Fruit fly (Drosophila melanogaster): ENCODE measurements around the gene yem.

Gene yem

DNA sequence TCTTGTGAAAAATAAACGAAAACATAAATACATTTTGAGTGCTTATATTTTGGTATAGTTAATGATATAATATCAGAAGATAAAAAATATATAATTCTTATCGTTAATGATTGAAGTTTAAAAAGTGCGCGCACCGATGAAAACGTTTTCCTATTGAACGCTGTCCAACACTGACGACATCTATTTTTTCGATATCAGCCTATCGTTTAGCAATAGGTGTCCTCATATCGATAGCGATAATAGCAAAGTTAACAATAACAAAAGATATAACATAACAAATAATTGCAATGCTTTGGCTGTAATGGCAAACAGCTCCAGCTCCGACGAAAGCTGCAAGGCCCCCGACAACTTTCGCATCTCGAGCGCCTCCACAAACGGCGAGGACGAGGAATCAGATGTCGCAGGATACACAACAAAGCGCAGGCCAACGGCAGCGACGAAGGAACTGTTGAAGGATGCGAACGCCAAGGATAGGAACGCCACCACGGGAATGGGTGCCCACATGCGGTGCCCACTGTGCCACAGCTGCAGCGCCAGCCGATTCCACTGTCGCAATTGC lies 6.4 kb downstream of the yem start, which contains the start of gene Atg14 (continued):
- peak; percentile 28 for TF ChIP-seq Nf-YC (tag; optimal IDR thresholded peaks at IDR 0.05)
- TF ChIP-seq CG31224 (GFP tag; IDR thresholded peaks at IDR 0.05): no peak
- TF ChIP-seq Pdp1 (GFP tag; optimal IDR thresholded peaks at IDR 0.05): peak in 1 of 2 experiments; percentile 52
- no peak for TF ChIP-seq luna (GFP tag; optimal IDR thresholded peaks at IDR 0.05)
- no peak for TF ChIP-seq CG11085 (GFP tag; IDR thresholded peaks at IDR 0.05)
- TF ChIP-seq Dp (GFP tag; optimal IDR thresholded peaks at IDR 0.05): peak; percentile 97
- TF ChIP-seq CG10979 (tag; optimal IDR thresholded peaks at IDR 0.05): peak; percentile 5
- TF ChIP-seq Opbp (GFP tag; IDR thresholded peaks at IDR 0.05; ENCODE audit: partially characterized antibody): peak; percentile 96
- TF ChIP-seq CG15073 (GFP tag; optimal IDR thresholded peaks at IDR 0.05): no peak
- no peak for TF ChIP-seq peb (GFP tag; IDR thresholded peaks at IDR 0.05)
- peak; percentile 34 for TF ChIP-seq CoRest (tag; optimal IDR thresholded peaks at IDR 0.05)
- 0 out of 2 replicates have a peak, but pooled peaks have one; percentile 21 for TF ChIP-seq Awh (GFP tag; IDR thresholded peaks at IDR 0.05)
- TF ChIP-seq CG6791 (GFP tag; IDR thresholded peaks at IDR 0.05; ENCODE audit: partially characterized antibody): peak; percentile 95
- TF ChIP-seq PHDP (tag; optimal IDR thresholded peaks at IDR 0.05): peak; percentile 31
- peak; percentile 8 for TF ChIP-seq Dek (tag; optimal IDR thresholded peaks at IDR 0.05)
- TF ChIP-seq sob (GFP tag; IDR thresholded peaks at IDR 0.05): peak; percentile 65
- no peak for TF ChIP-seq ewg (GFP tag; optimal IDR thresholded peaks at IDR 0.05)
- TF ChIP-seq Ets65A (GFP tag): peak; percentile 35
- TF ChIP-seq Neu2 (GFP tag; optimal IDR thresholded peaks at IDR 0.05; ENCODE audit: borderline replicate concordance): no peak
- peak; percentile 92 for TF ChIP-seq hbn (GFP tag; IDR thresholded peaks at IDR 0.05; ENCODE audit: partially characterized antibody)
- TF ChIP-seq fd3F (GFP tag; optimal IDR thresholded peaks at IDR 0.05): no peak
- peak; percentile 10 for TF ChIP-seq nerfin-1 (tag; optimal IDR thresholded peaks at IDR 0.05)
- peak; percentile 66 for TF ChIP-seq MESR4 (GFP tag; optimal IDR thresholded peaks at IDR 0.05)
- no peak for TF ChIP-seq CG18619 (GFP tag; optimal IDR thresholded peaks at IDR 0.05)
- TF ChIP-seq hkb (optimal IDR thresholded peaks at IDR 0.05): no peak
- 0 out of 2 replicates have a peak, but pooled peaks have one; percentile 20 for TF ChIP-seq hkb (GFP tag; IDR thresholded peaks at IDR 0.05)
- peak; percentile 59 for TF ChIP-seq CG2120 (GFP tag; optimal IDR thresholded peaks at IDR 0.05)
- TF ChIP-seq lilli (GFP tag; optimal IDR thresholded peaks at IDR 0.05): peak; percentile 22
- TF ChIP-seq sens (GFP tag): peak; percentile 41
- TF ChIP-seq CG10565 (GFP tag; optimal IDR thresholded peaks at IDR 0.05): no peak
- TF ChIP-seq prd (optimal IDR thresholded peaks at IDR 0.05): no peak
- 0 out of 3 replicates have a peak, but pooled peaks have one; percentile 13 for TF ChIP-seq prd (GFP tag; IDR thresholded peaks at IDR 0.05)
- TF ChIP-seq CG3407 (GFP tag; optimal IDR thresholded peaks at IDR 0.05): no peak

- no peak for TF ChIP-seq Sry-β (GFP tag; optimal IDR thresholded peaks at IDR 0.05)
- TF ChIP-seq lov (optimal IDR thresholded peaks at IDR 0.05): no peak
- TF ChIP-seq lov (GFP tag; IDR thresholded peaks at IDR 0.05): no peak
- no peak for TF ChIP-seq CG6813 (GFP tag; optimal IDR thresholded peaks at IDR 0.05)
- no peak for TF ChIP-seq CG9932 (GFP tag; IDR thresholded peaks at IDR 0.05)
- no peak for TF ChIP-seq CG10543 (GFP tag; optimal IDR thresholded peaks at IDR 0.05)
- TF ChIP-seq slou (GFP tag; optimal IDR thresholded peaks at IDR 0.05): no peak
- peak; percentile 6 for TF ChIP-seq cwo (GFP tag; optimal IDR thresholded peaks at IDR 0.05)
- TF ChIP-seq CG34376 (GFP tag; optimal IDR thresholded peaks at IDR 0.05): peak; percentile 72
- no peak for TF ChIP-seq MTF-1 (GFP tag; optimal IDR thresholded peaks at IDR 0.05; ENCODE audit: borderline replicate concordance)
- TF ChIP-seq org-1 (GFP tag; optimal IDR thresholded peaks at IDR 0.05): no peak
- peak; percentile 31 for TF ChIP-seq ERR (GFP tag; optimal IDR thresholded peaks at IDR 0.05)
- 0 out of 2 replicates have a peak, but pooled peaks have one; percentile 10 for TF ChIP-seq Bgb (GFP tag; IDR thresholded peaks at IDR 0.05; ENCODE audit: partially characterized antibody)
- TF ChIP-seq crp (GFP tag; optimal IDR thresholded peaks at IDR 0.05): peak in 1 of 2 experiments; percentile 3
- no peak for TF ChIP-seq C15 (GFP tag; IDR thresholded peaks at IDR 0.05)
- TF ChIP-seq CG8478 (optimal IDR thresholded peaks at IDR 0.05): peak; percentile 57
- peak; percentile 56 for TF ChIP-seq Deaf1 (tag; optimal IDR thresholded peaks at IDR 0.05)
- TF ChIP-seq sug (tag; optimal IDR thresholded peaks at IDR 0.05): peak; percentile 42
- no peak for TF ChIP-seq CG18262 (tag; optimal IDR thresholded peaks at IDR 0.05)
Observed at dm6 chr3R:29113392-29113791, 9.3 kb downstream of the yem start.

All from whole organism, embryonic.